Worm (Caenorhabditis elegans) whole organism, L1 larva: ENCODE results near the gene F25G6.1.

Source experiments
- Y116A8C.19 ChIP-seq: sonication (generic microtip); optimal IDR thresholded peaks from 2 replicates; lab custom pipeline; 2016; ENCODE audit warnings: missing compliant biosample characterization, missing genetic modification characterization, borderline replicate concordance
- alr-1 ChIP-seq: fragments of 200-800 bp; sonication (Bioruptor generic); optimal IDR thresholded peaks from 2 replicates; lab custom pipeline; 2018; ENCODE audit warnings: borderline replicate concordance, mild to moderate bottlenecking, missing genetic modification characterization, missing compliant biosample characterization
- egl-27 ChIP-seq, 2 experiments: fragments of 150-350 bp in 1 of 2; sonication (generic microtip); optimal IDR thresholded peaks; 3 replicates each; lab custom pipeline; 2017 to 2018; ENCODE audit warnings: missing biosample characterization in 2 of 2, missing genetic modification characterization in 2 of 2, missing genetic modification reagents in 2 of 2
- isw-1 ChIP-seq: fragments of 200-800 bp; sonication (Bioruptor generic); IDR thresholded peaks from 2 replicates; pipeline ENCODE4 v1.3.6; 2022; ENCODE audit warnings: missing genetic modification characterization, missing compliant biosample characterization
- lin-13 ChIP-seq: fragments of 150-350 bp; optimal IDR thresholded peaks from 2 replicates; lab custom pipeline; 2014; ENCODE audit warnings: missing biosample characterization, missing genetic modification reagents, missing genetic modification characterization
- nhr-20 ChIP-seq: sonication (generic microtip); optimal IDR thresholded peaks from 2 replicates; lab custom pipeline; 2016; ENCODE audit warnings: mild to moderate bottlenecking, missing genetic modification characterization, missing compliant biosample characterization
- ztf-11 ChIP-seq, 2 experiments: sonication (generic microtip); optimal IDR thresholded peaks; 2 replicates each; lab custom pipeline; 2016 to 2017; ENCODE audit warnings: missing genetic modification characterization in 2 of 2, missing biosample characterization in 1 of 2, missing compliant biosample characterization in 1 of 2

- TF ChIP-seq nhr-20 (tag; lab: Kevin White, UChicago) (no peak), alr-1 (tag; lab: Kevin White, UChicago) (no peak), isw-1 (GFP tag; lab: Robert Waterston, UW) (no peak), egl-27 (tag; optimal IDR thresholded peaks at IDR 0.05; lab: Kevin White, UChicago) (no peak), Y116A8C.19 (no peak), lin-13 (no peak), ztf-11 (tag; optimal IDR thresholded peaks at IDR 0.05; lab: Kevin White, UChicago) (no peak)
Observed at ce11 chrV:8626406-8626805, 51.5 kb downstream of the F25G6.1 start.
